Worm (Caenorhabditis elegans) whole organism, L1 larva: Measurements from ENCODE around the gene fipr-7.

ENCODE experiments used
- ama-1 ChIP-seq: fragments of 150-350 bp; optimal IDR thresholded peaks from 2 replicates; lab custom pipeline; 2014
- ceh-90 ChIP-seq: sonication (generic microtip); optimal IDR thresholded peaks from 2 replicates; lab custom pipeline; 2016; ENCODE audit warnings: missing genetic modification characterization, missing compliant biosample characterization
- lin-14 ChIP-seq: fragments of 200-800 bp; sonication (Bioruptor generic); optimal IDR thresholded peaks from 2 replicates; lab custom pipeline; 2018; ENCODE audit warnings: mild to moderate bottlenecking, missing genetic modification characterization, moderate library complexity, missing compliant biosample characterization
- nhr-11 ChIP-seq: fragments of 150-350 bp; optimal IDR thresholded peaks from 2 replicates; lab custom pipeline; 2014; ENCODE audit warnings: missing biosample characterization, missing genetic modification characterization
- nhr-237 ChIP-seq: fragments of 150-350 bp; optimal IDR thresholded peaks from 2 replicates; lab custom pipeline; 2014; ENCODE audit warnings: missing biosample characterization, missing genetic modification characterization
- nhr-76 ChIP-seq: sonication (generic microtip); optimal IDR thresholded peaks from 2 replicates; lab custom pipeline; 2017; ENCODE audit warnings: missing biosample characterization, missing genetic modification characterization
- unc-130 ChIP-seq: fragments of 150-350 bp; optimal IDR thresholded peaks from 2 replicates; lab custom pipeline; 2017; ENCODE audit warnings: missing biosample characterization, missing genetic modification characterization, inconsistent platforms
- unc-62 ChIP-seq: fragments of 150-350 bp; optimal IDR thresholded peaks from 2 replicates; lab custom pipeline; 2014; ENCODE audit warnings: missing biosample characterization, missing genetic modification reagents, missing genetic modification characterization
- zip-4 ChIP-seq: fragments of 200-800 bp; sonication (Bioruptor generic); optimal IDR thresholded peaks from 2 replicates; lab custom pipeline; 2018; ENCODE audit warnings: mild to moderate bottlenecking, missing genetic modification characterization, moderate library complexity, missing compliant biosample characterization

ce11 chrV:10190081-10190556, 39.5 kb upstream of the fipr-7 start, which contains the start of gene ZK856.5:
- no peak for TF ChIP-seq lin-14 (GFP tag; lab: Kevin White, UChicago)
- no peak for TF ChIP-seq nhr-11 (tag; lab: Kevin White, UChicago)
- TF ChIP-seq nhr-237 (tag; lab: Kevin White, UChicago): no peak
- no peak for TF ChIP-seq nhr-76
- no peak for TF ChIP-seq ama-1 (lab: Kevin White, UChicago)
- no peak for TF ChIP-seq zip-4
- no peak for TF ChIP-seq unc-62 (GFP tag; lab: Kevin White, UChicago)
- no peak for TF ChIP-seq unc-130 (tag; lab: Kevin White, UChicago)
- TF ChIP-seq ceh-90 (tag; lab: Kevin White, UChicago): no peak
